Worm (Caenorhabditis elegans) whole organism, early embryonic: ENCODE results near the gene F41G3.5.

Experiments
- B0310.2 ChIP-seq: sonication (generic microtip); optimal IDR thresholded peaks from 2 replicates; lab custom pipeline; 2016; ENCODE audit warnings: mild to moderate bottlenecking, missing genetic modification characterization, missing compliant biosample characterization
- F13C5.2 ChIP-seq: sonication (generic microtip); optimal IDR thresholded peaks from 2 replicates; lab custom pipeline; 2017; ENCODE audit warnings: mild to moderate bottlenecking, missing genetic modification characterization, inconsistent platforms, missing compliant biosample characterization
- aly-1 ChIP-seq: sonication (generic microtip); optimal IDR thresholded peaks from 2 replicates; lab custom pipeline; 2016; ENCODE audit warnings: missing genetic modification characterization, missing compliant biosample characterization
- ama-1 ChIP-seq: fragments of 150-350 bp; optimal IDR thresholded peaks from 2 replicates; lab custom pipeline; 2014
- ceh-13 ChIP-seq: fragments of 200-800 bp; sonication (Bioruptor generic); optimal IDR thresholded peaks from 2 replicates; lab custom pipeline; 2018; ENCODE audit warnings: mild to moderate bottlenecking, missing genetic modification characterization, missing compliant biosample characterization
- ceh-36 ChIP-seq: sonication (generic microtip); optimal IDR thresholded peaks from 2 replicates; lab custom pipeline; 2016; ENCODE audit warnings: missing genetic modification characterization, inconsistent platforms, missing compliant biosample characterization
- ets-7 ChIP-seq: sonication (generic microtip); optimal IDR thresholded peaks from 2 replicates; lab custom pipeline; 2016; ENCODE audit warnings: missing genotype, missing genetic modification characterization, missing compliant biosample characterization
- flt-1 ChIP-seq: fragments of 200-800 bp; sonication (Bioruptor generic); IDR thresholded peaks from 2 replicates; pipeline ENCODE4 v1.3.6; 2022; ENCODE audit warnings: missing genetic modification characterization, missing compliant biosample characterization
- hmbx-1 ChIP-seq: sonication (generic microtip); optimal IDR thresholded peaks from 2 replicates; lab custom pipeline; 2016; ENCODE audit warnings: mild to moderate bottlenecking, missing genetic modification characterization, missing compliant biosample characterization
- hmg-4 ChIP-seq: fragments of 200-800 bp; sonication (Bioruptor generic); optimal IDR thresholded peaks from 2 replicates; lab custom pipeline; 2018; ENCODE audit warnings: mild to moderate bottlenecking, missing genetic modification characterization, missing compliant biosample characterization
- hnd-1 ChIP-seq: sonication (generic microtip); optimal IDR thresholded peaks from 2 replicates; lab custom pipeline; 2016; ENCODE audit warnings: missing genetic modification characterization, missing compliant biosample characterization
- pes-1 ChIP-seq: fragments of 200-800 bp; sonication (Bioruptor generic); IDR thresholded peaks from 2 replicates; pipeline ENCODE4 v1.3.6; 2022; ENCODE audit warnings: missing genetic modification reagents, missing genetic modification characterization, missing compliant biosample characterization
- scrt-1 ChIP-seq: fragments of 200-800 bp; sonication (Bioruptor generic); IDR thresholded peaks from 2 replicates; pipeline ENCODE4 v1.3.6; 2022; ENCODE audit warnings: missing genetic modification characterization, missing compliant biosample characterization
- sea-1 ChIP-seq: fragments of 200-800 bp; sonication (Bioruptor generic); conservative IDR thresholded peaks from 2 replicates; pipeline ENCODE4 v1.3.6; 2022; ENCODE audit warnings: missing genetic modification characterization, missing compliant biosample characterization
- tbx-11 ChIP-seq: fragments of 200-800 bp; sonication (Bioruptor generic); IDR thresholded peaks from 2 replicates; pipeline ENCODE4 v1.3.6; 2022; ENCODE audit warnings: missing genetic modification characterization, missing compliant biosample characterization
- tbx-37 ChIP-seq: fragments of 200-800 bp; sonication (Bioruptor generic); conservative IDR thresholded peaks from 2 replicates; pipeline ENCODE4 v1.3.6; 2022; ENCODE audit warnings: missing genetic modification reagents, missing genetic modification characterization, missing compliant biosample characterization
- tra-4 ChIP-seq: sonication (generic microtip); optimal IDR thresholded peaks from 2 replicates; lab custom pipeline; 2017; ENCODE audit warnings: missing genetic modification characterization, missing compliant biosample characterization

F41G3.5 gene

ce11 chrII:6752027-6752426 is 5.5 kb downstream of the F41G3.5 start, which contains the start of gene F41G3.19:
TSS of gene F41G3.19 (minus strand) at chrII:6752127.
- TF ChIP-seq ets-7 (tag; lab: Kevin White, UChicago) (no peak), F13C5.2 (tag; lab: Kevin White, UChicago) (no peak), ama-1 (lab: Kevin White, UChicago) (no peak), tra-4 (tag; lab: Kevin White, UChicago) (no peak), ceh-13 (GFP tag; lab: Kevin White, UChicago) (no peak), sea-1 (GFP tag; lab: Robert Waterston, UW) (no peak), tbx-37 (GFP tag; lab: Robert Waterston, UW) (no peak), pes-1 (no peak), aly-1 (no peak), scrt-1 (no peak), flt-1 (GFP tag; lab: Robert Waterston, UW) (no peak), tbx-11 (GFP tag; lab: Robert Waterston, UW) (no peak), hmg-4 (GFP tag; lab: Kevin White, UChicago) (no peak), B0310.2 (tag; lab: Kevin White, UChicago) (no peak), hmbx-1 (no peak), ceh-36 (no peak), hnd-1 (tag; lab: Kevin White, UChicago) (no peak)

ce11 chrII:6752850-6753249 is 6.3 kb downstream of the F41G3.5 start, which contains the start of gene F41G3.21:
TSS of gene F41G3.21 (minus strand) at chrII:6752950.
- TF ChIP-seq F13C5.2 (tag; lab: Kevin White, UChicago): no peak
- no peak for TF ChIP-seq ceh-36
- no peak for TF ChIP-seq ceh-13 (GFP tag; lab: Kevin White, UChicago)
- TF ChIP-seq B0310.2 (tag; lab: Kevin White, UChicago): no peak
- TF ChIP-seq sea-1 (GFP tag; lab: Robert Waterston, UW): no peak
- TF ChIP-seq hmg-4 (GFP tag; lab: Kevin White, UChicago): no peak
- no peak for TF ChIP-seq ama-1 (lab: Kevin White, UChicago)
- no peak for TF ChIP-seq aly-1
- TF ChIP-seq tra-4 (tag; lab: Kevin White, UChicago): no peak
- no peak for TF ChIP-seq ets-7 (tag; lab: Kevin White, UChicago)

ce11 chrII:6754671-6755224 is 8.2 kb downstream of the F41G3.5 start, which contains the start of the genes srx-95 and fis-1:
TSS of gene srx-95 (minus strand) at chrII:6754771.
TSS of gene fis-1 (plus strand) at chrII:6755174.
- no peak for TF ChIP-seq pes-1
- no peak for TF ChIP-seq B0310.2 (tag; lab: Kevin White, UChicago)
- no peak for TF ChIP-seq tbx-37 (GFP tag; lab: Robert Waterston, UW)
- no peak for TF ChIP-seq hnd-1 (tag; lab: Kevin White, UChicago)
- TF ChIP-seq flt-1 (GFP tag; lab: Robert Waterston, UW): no peak
- no peak for TF ChIP-seq ama-1 (lab: Kevin White, UChicago)
- TF ChIP-seq F13C5.2 (tag; lab: Kevin White, UChicago): no peak
- no peak for TF ChIP-seq aly-1
- TF ChIP-seq ceh-13 (GFP tag; lab: Kevin White, UChicago): no peak
- no peak for TF ChIP-seq hmbx-1
- TF ChIP-seq scrt-1: no peak
- TF ChIP-seq tra-4 (tag; lab: Kevin White, UChicago): no peak
- TF ChIP-seq hmg-4 (GFP tag; lab: Kevin White, UChicago): no peak
- TF ChIP-seq tbx-11 (GFP tag; lab: Robert Waterston, UW): no peak
- TF ChIP-seq ceh-36: no peak
- no peak for TF ChIP-seq ets-7 (tag; lab: Kevin White, UChicago)

- TF ChIP-seq tbx-37 (GFP tag; lab: Robert Waterston, UW) (no peak), tra-4 (tag; lab: Kevin White, UChicago) (no peak), pes-1 (no peak), hmg-4 (GFP tag; lab: Kevin White, UChicago) (no peak), F13C5.2 (tag; lab: Kevin White, UChicago) (no peak), ceh-13 (GFP tag; lab: Kevin White, UChicago) (no peak), ets-7 (tag; lab: Kevin White, UChicago) (no peak), hnd-1 (tag; lab: Kevin White, UChicago) (no peak), hmbx-1 (no peak), flt-1 (GFP tag; lab: Robert Waterston, UW) (no peak), sea-1 (GFP tag; lab: Robert Waterston, UW) (no peak), B0310.2 (tag; lab: Kevin White, UChicago) (no peak), aly-1 (no peak), scrt-1 (no peak)
Observed at ce11 chrII:6756232-6756631, 9.7 kb downstream of the F41G3.5 start, which contains the start of gene F41G3.3. TSS of gene F41G3.3 (plus strand) at chrII:6756532.

ce11 chrII:6764734-6765133 is 18.2 kb downstream of the F41G3.5 start, which contains the start of gene nlp-50:
TSS of gene nlp-50 (plus strand) at chrII:6765034.
- no peak for TF ChIP-seq hmg-4 (GFP tag; lab: Kevin White, UChicago)
- TF ChIP-seq ama-1 (lab: Kevin White, UChicago): no peak
- no peak for TF ChIP-seq tra-4 (tag; lab: Kevin White, UChicago)
- no peak for TF ChIP-seq sea-1 (GFP tag; lab: Robert Waterston, UW)
- no peak for TF ChIP-seq ceh-13 (GFP tag; lab: Kevin White, UChicago)

ce11 chrII:6768014-6768413 is 21.5 kb downstream of the F41G3.5 start, which contains the start of gene F41G3.18:
TSS of gene F41G3.18 (plus strand) at chrII:6768314.
- TF ChIP-seq F13C5.2 (tag; lab: Kevin White, UChicago): no peak

ce11 chrII:6770030-6770429 is 23.5 kb downstream of the F41G3.5 start:
- TF ChIP-seq scrt-1: 0 out of 2 replicates have a peak, but pooled peaks have one; percentile 40
- TF ChIP-seq ceh-36: no peak
- no peak for TF ChIP-seq F13C5.2 (tag; lab: Kevin White, UChicago)
